Worm (Caenorhabditis elegans) whole organism, L1 larva: ENCODE data around the gene sec-61.G.
A peak's percentile ranks its signal among the peaks of the same experiment; 100 is the strongest.

Experiments
- ces-1 ChIP-seq: fragments of 150-350 bp; optimal IDR thresholded peaks from 2 replicates; lab custom pipeline; 2014; ENCODE audit warnings: missing biosample characterization, missing genetic modification reagents, missing genetic modification characterization
- dsc-1 ChIP-seq: sonication (generic microtip); optimal IDR thresholded peaks from 2 replicates; lab custom pipeline; 2016; ENCODE audit warnings: mild to moderate bottlenecking, missing genetic modification characterization, missing compliant biosample characterization
- efl-3 ChIP-seq: fragments of 200-800 bp; sonication (Bioruptor generic); optimal IDR thresholded peaks from 2 replicates; lab custom pipeline; 2018; ENCODE audit warnings: mild to moderate bottlenecking, missing genetic modification characterization, missing compliant biosample characterization
- egl-27 ChIP-seq, 2 experiments: fragments of 150-350 bp in 1 of 2; sonication (generic microtip); optimal IDR thresholded peaks; 3 replicates each; lab custom pipeline; 2017 to 2018; ENCODE audit warnings: missing biosample characterization in 2 of 2, missing genetic modification characterization in 2 of 2, missing genetic modification reagents in 2 of 2
- elt-3 ChIP-seq, 6 experiments: fragments of 150-350 bp in 1 of 6; sonication (generic microtip); optimal IDR thresholded peaks; 2 replicates each; lab custom pipeline; 2017 to 2018; ENCODE audit warnings: missing biosample characterization in 6 of 6, missing genetic modification characterization in 6 of 6, inconsistent platforms in 1 of 6
- grh-1 ChIP-seq: fragments of 200-800 bp; sonication (Bioruptor generic); IDR thresholded peaks from 2 replicates; pipeline ENCODE4 v1.3.6; 2022; ENCODE audit warnings: missing genetic modification reagents, missing genetic modification characterization, missing compliant biosample characterization
- mab-9 ChIP-seq: fragments of 200-800 bp; sonication (Bioruptor generic); IDR thresholded peaks from 2 replicates; pipeline ENCODE4 v1.3.6; 2022; ENCODE audit warnings: missing genetic modification reagents, missing genetic modification characterization, missing compliant biosample characterization
- mdl-1 ChIP-seq, 2 experiments: fragments of 150-350 bp; optimal IDR thresholded peaks; 2 replicates each; lab custom pipeline; 2014 to 2017; ENCODE audit warnings: missing biosample characterization in 2 of 2, missing genetic modification characterization in 2 of 2, inconsistent platforms in 1 of 2
- nhr-19 ChIP-seq: fragments of 200-800 bp; sonication (Bioruptor generic); conservative IDR thresholded peaks from 2 replicates; pipeline ENCODE4 v1.3.6; 2022; ENCODE audit warnings: missing genetic modification characterization, missing compliant biosample characterization
- nhr-77 ChIP-seq: fragments of 150-350 bp; optimal IDR thresholded peaks from 2 replicates; lab custom pipeline; 2014; ENCODE audit warnings: missing biosample characterization, missing genetic modification characterization
- skn-1 ChIP-seq: fragments of 150-350 bp; optimal IDR thresholded peaks from 2 replicates; lab custom pipeline; 2014; ENCODE audit warnings: missing biosample characterization, missing genetic modification characterization
- ztf-4 ChIP-seq: fragments of 150-350 bp; optimal IDR thresholded peaks from 2 replicates; lab custom pipeline; 2014; ENCODE audit warnings: missing biosample characterization, missing genetic modification characterization

DNA sequence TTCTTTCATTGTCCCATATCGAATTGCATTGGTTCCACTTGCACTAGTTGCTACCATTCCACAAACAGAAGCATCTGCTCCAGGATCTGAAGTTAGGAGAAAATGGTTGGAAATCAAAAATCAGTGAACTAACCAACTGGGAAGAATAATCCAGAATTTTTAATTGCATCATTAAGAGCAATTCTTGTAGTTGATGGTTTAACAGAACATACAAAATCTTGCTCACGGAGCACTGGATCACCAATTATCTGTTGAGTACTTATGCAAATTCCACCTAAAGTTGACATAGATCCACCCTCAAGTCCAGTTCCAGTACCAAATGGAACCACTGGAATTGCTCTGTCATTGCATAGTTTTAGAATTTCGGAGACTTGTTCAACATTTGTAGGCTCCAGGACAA lies 7.2 kb downstream of the sec-61.G start:
- TF ChIP-seq dsc-1 (no peak), ztf-4 (no peak), nhr-77 (tag; lab: Kevin White, UChicago) (no peak), nhr-19 (peak; percentile 9; the same call in 1 of the 2 replicates), efl-3 (GFP tag; lab: Kevin White, UChicago) (no peak), egl-27 (tag; optimal IDR thresholded peaks at IDR 0.05; lab: Kevin White, UChicago) (no peak), skn-1 (tag; lab: Kevin White, UChicago) (no peak), ces-1 (no peak), mab-9 (no peak), grh-1 (GFP tag; lab: Robert Waterston, UW) (no peak), elt-3 (tag; optimal IDR thresholded peaks at IDR 0.05; lab: Kevin White, UChicago) (no peak), mdl-1 (tag; optimal IDR thresholded peaks at IDR 0.05; lab: Kevin White, UChicago) (no peak)
